Fruit fly (Drosophila melanogaster) whole organism, embryonic: Measurements from ENCODE around the gene Tsc1.
A peak's percentile ranks its signal among the peaks of the same experiment; 100 is the strongest.

Experiments used
- Bdp1 ChIP-seq: fragments of 200-800 bp; sonication (Bioruptor generic); optimal IDR thresholded peaks from 3 replicates; lab custom pipeline; 2016; ENCODE audit warnings: missing biosample characterization, missing genetic modification characterization
- CG11504 ChIP-seq: fragments of 200-800 bp; sonication (Bioruptor generic); optimal IDR thresholded peaks from 3 replicates; lab custom pipeline; 2019; ENCODE audit warnings: missing biosample characterization, mild to moderate bottlenecking, missing genetic modification characterization, moderate library complexity
- CG11560 ChIP-seq: fragments of 200-800 bp; sonication (Bioruptor generic); IDR thresholded peaks from 3 replicates; pipeline ENCODE4 v1.3.6; 2022; ENCODE audit warnings: missing biosample characterization, missing genetic modification characterization
- CG12104 ChIP-seq: fragments of 200-800 bp; sonication (Bioruptor generic); optimal IDR thresholded peaks from 3 replicates; lab custom pipeline; 2016; ENCODE audit warnings: missing biosample characterization, missing genetic modification characterization
- CG12659 ChIP-seq: fragments of 200-800 bp; sonication (Bioruptor generic); optimal IDR thresholded peaks from 3 replicates; lab custom pipeline; 2017; ENCODE audit warnings: mild to moderate bottlenecking, missing biosample characterization, missing genetic modification reagents, missing genetic modification characterization
- CG13424 ChIP-seq: fragments of 200-800 bp; sonication (Bioruptor generic); optimal IDR thresholded peaks from 2 replicates; lab custom pipeline; 2019; ENCODE audit warnings: missing biosample characterization, mild to moderate bottlenecking, missing genetic modification characterization, moderate library complexity
- CG14860 ChIP-seq: fragments of 200-800 bp; sonication (Bioruptor generic); IDR thresholded peaks from 3 replicates; pipeline ENCODE4 v1.3.6; 2022; ENCODE audit warnings: missing biosample characterization, missing genetic modification characterization; ENCODE audit not compliant: partially characterized antibody
- CG15269 ChIP-seq: fragments of 200-800 bp; sonication (Bioruptor generic); optimal IDR thresholded peaks from 2 replicates; lab custom pipeline; 2018; ENCODE audit warnings: missing biosample characterization, mild to moderate bottlenecking, missing genetic modification characterization, moderate library complexity
- CG16779 ChIP-seq: fragments of 200-800 bp; sonication (Bioruptor generic); IDR thresholded peaks from 2 replicates; pipeline ENCODE4 v1.3.6; 2022; ENCODE audit warnings: missing biosample characterization, missing genetic modification characterization
- CG17385 ChIP-seq: fragments of 200-800 bp; sonication (Bioruptor generic); optimal IDR thresholded peaks from 3 replicates; lab custom pipeline; 2018; ENCODE audit warnings: missing biosample characterization, mild to moderate bottlenecking, missing genetic modification characterization
- CG18011 ChIP-seq: fragments of 200-800 bp; sonication (Bioruptor generic); optimal IDR thresholded peaks from 2 replicates; lab custom pipeline; 2017; ENCODE audit warnings: missing biosample characterization, missing genetic modification characterization, mild to moderate bottlenecking, moderate library complexity, missing genotype
- CG18619 ChIP-seq: fragments of 200-800 bp; sonication (Bioruptor generic); optimal IDR thresholded peaks from 3 replicates; lab custom pipeline; 2017; ENCODE audit warnings: missing biosample characterization, mild to moderate bottlenecking, missing genetic modification characterization
- CG2120 ChIP-seq: fragments of 200-800 bp; sonication (Bioruptor generic); optimal IDR thresholded peaks from 3 replicates; lab custom pipeline; 2016; ENCODE audit warnings: missing biosample characterization, missing genetic modification characterization
- CG2712 ChIP-seq: fragments of 200-800 bp; optimal IDR thresholded peaks from 3 replicates; lab custom pipeline; 2019; ENCODE audit warnings: missing biosample characterization, mild to moderate bottlenecking, missing genetic modification characterization, moderate library complexity
- CG31365 ChIP-seq: fragments of 200-800 bp; sonication (Bioruptor generic); optimal IDR thresholded peaks from 2 replicates; lab custom pipeline; 2018; ENCODE audit warnings: missing biosample characterization, mild to moderate bottlenecking, missing genetic modification characterization
- CG5245 ChIP-seq: fragments of 200-800 bp; sonication (Bioruptor generic); optimal IDR thresholded peaks from 3 replicates; lab custom pipeline; 2016; ENCODE audit warnings: missing biosample characterization, missing genetic modification characterization
- CG6254 ChIP-seq: fragments of 200-800 bp; sonication (Bioruptor generic); optimal IDR thresholded peaks from 3 replicates; lab custom pipeline; 2017; ENCODE audit warnings: mild to moderate bottlenecking, missing biosample characterization, missing genetic modification reagents, missing genetic modification characterization
- CG6272 ChIP-seq: fragments of 200-800 bp; sonication (Bioruptor generic); IDR thresholded peaks from 2 replicates; pipeline ENCODE4 v1.3.6; 2022; ENCODE audit warnings: missing biosample characterization, missing genetic modification characterization
- CG7839 ChIP-seq: fragments of 200-800 bp; sonication (Bioruptor generic); optimal IDR thresholded peaks from 3 replicates; lab custom pipeline; 2018; ENCODE audit warnings: missing biosample characterization, mild to moderate bottlenecking, missing genetic modification characterization, moderate library complexity
- CG8924 ChIP-seq: fragments of 200-800 bp; optimal IDR thresholded peaks from 3 replicates; lab custom pipeline; 2019; ENCODE audit warnings: missing biosample characterization, mild to moderate bottlenecking, missing genetic modification characterization, moderate library complexity
- CG9727 ChIP-seq: fragments of 200-800 bp; sonication (Bioruptor generic); optimal IDR thresholded peaks from 3 replicates; lab custom pipeline; 2017; ENCODE audit warnings: missing biosample characterization, mild to moderate bottlenecking, missing genetic modification characterization
- Elba2 ChIP-seq: fragments of 200-800 bp; sonication (Bioruptor generic); optimal IDR thresholded peaks from 3 replicates; lab custom pipeline; 2016; ENCODE audit warnings: missing biosample characterization, missing genetic modification characterization
- Fer1 ChIP-seq: fragments of 200-800 bp; sonication (Bioruptor generic); optimal IDR thresholded peaks from 2 replicates; lab custom pipeline; 2017; ENCODE audit warnings: missing biosample characterization, mild to moderate bottlenecking, missing genetic modification characterization
- Hand ChIP-seq: fragments of 200-800 bp; sonication (Bioruptor generic); optimal IDR thresholded peaks from 2 replicates; lab custom pipeline; 2017; ENCODE audit warnings: mild to moderate bottlenecking, missing biosample characterization, missing genetic modification reagents, missing genetic modification characterization
- Hmr ChIP-seq: fragments of 200-800 bp; sonication (Bioruptor generic); optimal IDR thresholded peaks from 3 replicates; lab custom pipeline; 2017; ENCODE audit warnings: mild to moderate bottlenecking, missing biosample characterization, missing genetic modification reagents, missing genetic modification characterization
- Hr78 ChIP-seq, 2 experiments: fragments of 200-800 bp in 1 of 2; fragments of >200 bp in 1 of 2; sonication (Bioruptor generic) in 1 of 2; optimal IDR thresholded peaks; 2 replicates each; lab custom pipeline; 2017 to 2019; ENCODE audit warnings: missing biosample characterization in 2 of 2, missing genetic modification characterization in 2 of 2, mild to moderate bottlenecking in 1 of 2, moderate library complexity in 1 of 2
- Hsf ChIP-seq: fragments of 200-800 bp; sonication (Bioruptor generic); optimal IDR thresholded peaks from 3 replicates; lab custom pipeline; 2016; ENCODE audit warnings: missing biosample characterization, missing genetic modification characterization
- Meics ChIP-seq: fragments of 200-800 bp; sonication (Bioruptor generic); optimal IDR thresholded peaks from 2 replicates; lab custom pipeline; 2017; ENCODE audit warnings: missing biosample characterization, mild to moderate bottlenecking, missing genetic modification characterization
- PHDP ChIP-seq: fragments of 200-800 bp; sonication (Bioruptor generic); optimal IDR thresholded peaks from 3 replicates; lab custom pipeline; 2018; ENCODE audit warnings: missing biosample characterization, mild to moderate bottlenecking, missing genetic modification characterization, moderate library complexity
- Pdp1 ChIP-seq, 2 experiments: fragments of 200-800 bp; sonication (Bioruptor generic); optimal IDR thresholded peaks; 3 replicates each; lab custom pipeline; 2016; ENCODE audit warnings: missing biosample characterization in 2 of 2, missing genetic modification characterization in 2 of 2, mild to moderate bottlenecking in 1 of 2, moderate library complexity in 1 of 2
- Sox102F ChIP-seq: fragments of 200-800 bp; sonication (Bioruptor generic); optimal IDR thresholded peaks from 2 replicates; lab custom pipeline; 2018; ENCODE audit warnings: missing biosample characterization, mild to moderate bottlenecking, missing genetic modification characterization, moderate library complexity
- Xbp1 ChIP-seq: fragments of 200-800 bp; sonication (Bioruptor generic); optimal IDR thresholded peaks from 3 replicates; lab custom pipeline; 2016; ENCODE audit warnings: missing biosample characterization, mild to moderate bottlenecking, missing genetic modification characterization
- ara ChIP-seq: fragments of 200-800 bp; sonication (Bioruptor generic); IDR thresholded peaks from 2 replicates; pipeline ENCODE4 v1.3.6; 2022; ENCODE audit warnings: missing biosample characterization, missing genetic modification characterization
- fu2 ChIP-seq: fragments of 200-800 bp; sonication (Bioruptor generic); optimal IDR thresholded peaks from 2 replicates; lab custom pipeline; 2016; ENCODE audit warnings: missing biosample characterization, missing genetic modification characterization
- gcm ChIP-seq: fragments of 200-800 bp; sonication (Bioruptor generic); optimal IDR thresholded peaks from 2 replicates; lab custom pipeline; 2019; ENCODE audit warnings: missing biosample characterization, mild to moderate bottlenecking, missing genetic modification characterization, moderate library complexity
- gem ChIP-seq: fragments of 200-800 bp; sonication (Bioruptor generic); optimal IDR thresholded peaks from 2 replicates; lab custom pipeline; 2019; ENCODE audit warnings: missing biosample characterization, mild to moderate bottlenecking, missing genetic modification characterization, moderate library complexity
- hbn ChIP-seq: fragments of 200-800 bp; sonication (Bioruptor generic); IDR thresholded peaks from 2 replicates; pipeline ENCODE4 v1.3.6; 2022; ENCODE audit warnings: missing biosample characterization, missing genetic modification characterization; ENCODE audit not compliant: partially characterized antibody
- ind ChIP-seq: fragments of 200-800 bp; sonication (Bioruptor generic); optimal IDR thresholded peaks from 3 replicates; lab custom pipeline; 2016; ENCODE audit warnings: missing biosample characterization, missing genetic modification characterization
- jing ChIP-seq: fragments of 200-800 bp; sonication (Bioruptor generic); optimal IDR thresholded peaks from 2 replicates; lab custom pipeline; 2018; ENCODE audit warnings: missing biosample characterization, mild to moderate bottlenecking, missing genetic modification characterization
- lab ChIP-seq: fragments of 200-800 bp; sonication (Bioruptor generic); optimal IDR thresholded peaks from 3 replicates; lab custom pipeline; 2017; ENCODE audit warnings: missing biosample characterization, missing genetic modification characterization, mild to moderate bottlenecking, moderate library complexity, missing genetic modification reagents
- lilli ChIP-seq: fragments of 200-800 bp; sonication (Bioruptor generic); optimal IDR thresholded peaks from 3 replicates; lab custom pipeline; 2016; ENCODE audit warnings: missing biosample characterization, missing genetic modification characterization
- nmo ChIP-seq: fragments of 200-800 bp; sonication (Bioruptor generic); optimal IDR thresholded peaks from 2 replicates; lab custom pipeline; 2018; ENCODE audit warnings: missing biosample characterization, mild to moderate bottlenecking, missing genetic modification characterization, moderate library complexity
- p53 ChIP-seq: fragments of 200-800 bp; sonication (Bioruptor generic); optimal IDR thresholded peaks from 2 replicates; lab custom pipeline; 2016; ENCODE audit warnings: missing biosample characterization, missing genetic modification characterization
- pb ChIP-seq: fragments of 200-800 bp; sonication (Bioruptor generic); optimal IDR thresholded peaks from 3 replicates; lab custom pipeline; 2016; ENCODE audit warnings: missing biosample characterization, missing genetic modification characterization
- slbo ChIP-seq: fragments of 200-800 bp; sonication (Bioruptor generic); IDR thresholded peaks from 2 replicates; pipeline ENCODE4 v1.3.6; 2022; ENCODE audit warnings: missing biosample characterization, missing genetic modification characterization
- so ChIP-seq: fragments of 200-800 bp; sonication (Bioruptor generic); IDR thresholded peaks from 3 replicates; pipeline ENCODE4 v1.3.6; 2022; ENCODE audit warnings: missing biosample characterization, missing genetic modification characterization
- unpg ChIP-seq: fragments of 200-800 bp; sonication (Bioruptor generic); optimal IDR thresholded peaks from 3 replicates; lab custom pipeline; 2018; ENCODE audit warnings: missing biosample characterization, mild to moderate bottlenecking, missing genetic modification characterization, moderate library complexity
- wor ChIP-seq: fragments of 200-800 bp; sonication (Bioruptor generic); IDR thresholded peaks from 2 replicates; pipeline ENCODE4 v1.3.6; 2022; ENCODE audit warnings: missing biosample characterization, missing genetic modification characterization
- zf30C ChIP-seq: fragments of 200-800 bp; sonication (Bioruptor generic); optimal IDR thresholded peaks from 3 replicates; lab custom pipeline; 2018; ENCODE audit warnings: missing biosample characterization, mild to moderate bottlenecking, missing genetic modification characterization
- zfh2 ChIP-seq: fragments of 200-800 bp; sonication (Bioruptor generic); optimal IDR thresholded peaks from 2 replicates; lab custom pipeline; 2016; ENCODE audit warnings: missing biosample characterization, missing genetic modification characterization

Gene Tsc1

DNA sequence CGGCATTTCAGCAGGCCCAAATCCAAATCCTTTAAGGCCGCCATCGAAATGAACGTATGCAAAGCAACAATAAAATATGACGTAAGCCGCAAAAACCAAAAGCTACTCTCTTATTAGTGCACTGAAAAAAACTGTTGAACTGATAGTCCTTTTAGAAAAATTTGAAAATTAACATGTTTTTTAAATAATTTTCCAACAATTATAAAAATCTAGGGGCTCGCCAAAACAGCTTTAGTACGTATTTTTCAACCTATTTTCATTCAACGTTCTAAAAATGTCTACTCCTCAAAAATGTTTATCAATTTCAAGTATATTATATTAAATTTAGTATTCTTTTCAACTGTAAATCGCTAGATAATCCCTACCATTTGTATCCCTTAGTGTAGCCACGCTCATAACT is 36.7 kb upstream of the Tsc1 start (continued):
- TF ChIP-seq Xbp1 (GFP tag; lab: Kevin White, UChicago) (peak; percentile 38), pb (GFP tag; lab: Kevin White, UChicago) (no peak), Pdp1 (GFP tag; optimal IDR thresholded peaks at IDR 0.05; lab: Kevin White, UChicago) (peak in 1 of 2 experiments; percentile 16), CG11560 (no peak), hbn (GFP tag; lab: Robert Waterston, UW) (no peak), CG18619 (peak; percentile 36), CG2120 (GFP tag; lab: Kevin White, UChicago) (peak; percentile 56), CG18011 (no peak), Sox102F (GFP tag; lab: Kevin White, UChicago) (peak; percentile 35), CG16779 (GFP tag; lab: Robert Waterston, UW) (no peak), p53 (GFP tag; lab: Kevin White, UChicago) (no peak), nmo (peak; percentile 6), CG17385 (GFP tag; lab: Kevin White, UChicago) (peak; percentile 18), wor (GFP tag; lab: Robert Waterston, UW) (no peak), CG12659 (GFP tag; lab: Kevin White, UChicago) (peak; percentile 31), CG15269 (peak; percentile 62), gem (peak; percentile 58), CG31365 (tag; lab: Kevin White, UChicago) (no peak), CG8924 (tag; lab: Kevin White, UChicago) (peak; percentile 31), Hsf (GFP tag; lab: Kevin White, UChicago) (no peak), zf30C (peak; percentile 4), Hr78 (GFP tag; optimal IDR thresholded peaks at IDR 0.05; lab: Kevin White, UChicago) (no peak), Meics (GFP tag; lab: Kevin White, UChicago) (peak; percentile 19), CG13424 (peak; percentile 43), PHDP (tag; lab: Kevin White, UChicago) (peak; percentile 44), lab (GFP tag; lab: Kevin White, UChicago) (peak; percentile 16), CG7839 (tag; lab: Kevin White, UChicago) (peak; percentile 43), CG12104 (GFP tag; lab: Kevin White, UChicago) (peak; percentile 7), lilli (GFP tag; lab: Kevin White, UChicago) (peak; percentile 11), slbo (GFP tag; lab: Robert Waterston, UW) (peak; percentile 32; the same call in 1 of the 2 replicates), CG11504 (peak; percentile 66), Hmr (GFP tag; lab: Kevin White, UChicago) (peak; percentile 40), zfh2 (GFP tag; lab: Kevin White, UChicago) (no peak), Hand (GFP tag; lab: Kevin White, UChicago) (peak; percentile 38), CG9727 (GFP tag; lab: Kevin White, UChicago) (peak; percentile 22), CG6272 (GFP tag; lab: Robert Waterston, UW) (no peak), fu2 (GFP tag; lab: Kevin White, UChicago) (no peak), CG5245 (no peak), jing (GFP tag; lab: Kevin White, UChicago) (no peak), gcm (GFP tag; lab: Kevin White, UChicago) (no peak), Elba2 (GFP tag; lab: Kevin White, UChicago) (no peak), CG6254 (no peak), so (GFP tag; lab: Robert Waterston, UW) (no peak), unpg (peak; percentile 14), CG2712 (tag; lab: Kevin White, UChicago) (no peak), Fer1 (peak; percentile 26), ara (GFP tag; lab: Robert Waterston, UW) (no peak), CG14860 (no peak), ind (GFP tag; lab: Kevin White, UChicago) (no peak), Bdp1 (GFP tag; lab: Kevin White, UChicago) (no peak)
